Fruit fly (Drosophila melanogaster) whole organism, larva: ENCODE measurements around the gene CG7742.
A peak's percentile ranks its signal among the peaks of the same experiment; 100 is the strongest.

ENCODE experiments used
- noc ChIP-seq: fragments of 200-800 bp; sonication (Bioruptor generic); optimal IDR thresholded peaks from 3 replicates; lab custom pipeline; 2019; ENCODE audit warnings: missing biosample characterization, mild to moderate bottlenecking, missing genetic modification characterization, moderate library complexity

Gene CG7742

DNA sequence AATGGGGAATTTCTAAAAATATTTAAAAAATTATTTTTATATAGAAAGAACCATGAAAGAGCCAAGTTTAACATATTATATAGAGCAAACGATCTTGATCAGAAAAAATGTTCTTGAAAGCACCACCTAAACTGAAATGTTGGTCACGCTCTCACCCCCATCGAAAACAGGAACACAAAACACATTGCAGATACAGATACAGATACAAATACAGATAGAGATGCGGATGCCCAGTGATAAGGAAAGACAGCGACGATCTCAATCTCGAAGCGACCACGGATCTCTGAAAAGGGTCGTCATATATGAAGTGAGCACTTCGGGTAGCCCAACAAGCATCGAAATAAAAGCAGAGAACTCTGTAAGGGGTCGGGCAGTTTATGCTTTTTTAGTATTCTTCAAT, 32.5 kb upstream of the CG7742 start:
- no peak for TF ChIP-seq noc

DNA sequence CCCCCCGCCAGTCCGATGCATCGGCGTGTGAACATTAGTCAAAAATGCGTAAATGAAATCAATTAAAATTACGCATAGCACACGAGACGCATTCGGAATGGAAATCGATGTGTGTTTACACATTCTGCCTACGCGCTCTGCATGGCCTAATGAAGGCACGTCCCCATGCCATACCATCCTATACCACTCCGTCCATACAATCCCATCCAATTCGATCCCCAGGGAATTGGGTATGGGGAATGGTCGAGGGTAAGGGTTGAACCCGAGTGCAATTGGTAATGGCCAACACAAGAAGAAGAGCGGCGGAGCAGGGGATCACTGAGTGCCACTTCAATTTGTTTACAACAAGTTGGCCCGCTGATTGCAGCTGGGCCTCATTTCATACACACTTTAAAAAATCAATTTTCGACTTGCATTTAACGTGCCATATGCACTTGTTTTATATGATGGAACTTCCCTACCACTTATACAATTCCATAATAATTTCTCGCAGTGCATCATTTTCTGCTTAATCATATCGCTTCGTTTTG, 30.5 kb upstream of the CG7742 start:
- no peak for TF ChIP-seq noc

DNA sequence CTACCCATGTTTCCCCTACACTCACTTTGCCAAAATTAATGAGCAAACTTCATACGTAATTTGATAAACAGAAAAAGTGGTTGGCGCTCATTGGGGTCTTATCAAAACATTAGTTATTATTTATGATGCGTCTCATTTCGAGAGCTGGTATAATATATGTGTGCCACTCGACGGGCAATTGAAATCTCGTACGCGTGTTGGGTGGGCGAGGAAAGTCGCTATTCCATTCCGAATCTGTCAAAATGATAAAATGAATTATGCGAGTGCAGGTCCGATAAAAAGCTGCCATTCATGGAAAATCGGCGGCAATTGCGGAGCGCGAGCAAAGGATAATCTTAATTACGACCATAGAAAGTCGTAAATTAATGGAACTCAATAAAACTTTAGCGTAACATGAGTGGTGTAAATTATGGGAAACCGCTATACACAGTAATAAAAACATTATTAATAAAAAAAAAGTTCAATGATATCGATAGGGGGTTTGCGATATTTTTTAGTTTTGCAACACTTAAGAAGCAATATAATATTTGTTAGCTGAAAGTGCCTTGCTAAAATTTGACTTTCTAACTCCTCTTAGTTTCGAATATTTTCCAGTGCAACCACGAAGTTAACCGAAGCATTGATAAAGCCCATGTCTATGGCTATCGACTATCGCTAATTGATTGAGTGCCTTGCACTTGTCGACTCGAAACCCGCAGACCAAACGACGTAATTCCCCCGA, 27.5 kb upstream of the CG7742 start:
- TF ChIP-seq noc, result peak; percentile 92

DNA sequence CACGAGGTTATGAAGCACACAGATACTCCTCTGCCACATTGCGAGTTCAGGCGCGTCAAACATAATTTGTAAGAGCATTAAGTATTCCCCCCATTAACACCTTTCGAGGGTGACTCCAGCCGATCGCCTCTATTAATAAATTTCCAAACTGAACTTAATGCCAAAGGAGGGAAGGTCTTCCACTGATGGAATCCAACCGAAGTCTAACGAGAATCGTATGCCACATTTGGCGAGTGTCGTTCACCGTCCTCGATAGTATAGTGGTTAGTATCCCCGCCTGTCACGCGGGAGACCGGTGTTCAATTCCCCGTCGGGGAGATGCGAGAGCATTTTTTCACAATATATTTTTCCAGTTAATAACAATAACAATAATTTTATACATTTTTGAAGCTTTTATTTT, 25.6 kb upstream of the CG7742 start:
- no peak for TF ChIP-seq noc

DNA sequence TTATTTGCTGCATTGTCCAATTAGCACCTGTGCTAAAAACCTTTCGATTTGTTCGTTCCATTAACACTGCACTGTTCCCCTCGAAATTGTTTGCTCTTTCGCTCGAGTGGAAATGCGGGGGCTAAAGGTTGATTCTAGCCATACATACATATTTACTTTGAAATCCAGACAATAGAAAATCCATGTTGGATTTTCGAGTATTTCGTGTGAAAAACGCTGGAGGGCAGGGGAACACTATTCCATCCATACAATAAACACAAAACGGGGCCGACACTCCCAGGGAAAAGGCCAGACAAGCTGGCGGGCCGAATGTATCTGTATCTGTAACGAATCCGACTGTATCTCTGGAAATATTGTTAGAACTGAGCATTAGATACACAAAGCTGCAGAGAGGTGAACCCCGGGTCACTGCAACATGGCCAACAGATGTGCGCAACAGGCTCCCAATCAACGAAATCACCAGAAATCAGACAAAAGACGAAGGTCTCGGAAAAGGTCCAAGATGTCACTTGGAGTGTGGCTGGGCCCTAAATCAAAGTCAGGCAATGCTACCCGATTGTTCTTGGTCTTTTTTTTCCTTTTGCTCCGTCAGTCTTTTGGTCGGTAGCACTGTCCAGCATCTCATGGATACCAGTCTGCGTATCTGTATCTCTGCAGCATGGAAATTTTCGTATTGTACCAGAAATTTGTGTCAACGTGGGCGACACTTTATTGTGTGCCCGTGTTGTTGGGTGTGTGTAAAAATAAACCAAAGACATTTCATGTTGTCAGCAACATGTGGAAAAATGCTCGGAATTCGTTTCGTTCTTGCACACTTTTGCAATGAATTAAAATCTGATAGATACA, 24.8 kb upstream of the CG7742 start:
- TF ChIP-seq noc, result no peak

DNA sequence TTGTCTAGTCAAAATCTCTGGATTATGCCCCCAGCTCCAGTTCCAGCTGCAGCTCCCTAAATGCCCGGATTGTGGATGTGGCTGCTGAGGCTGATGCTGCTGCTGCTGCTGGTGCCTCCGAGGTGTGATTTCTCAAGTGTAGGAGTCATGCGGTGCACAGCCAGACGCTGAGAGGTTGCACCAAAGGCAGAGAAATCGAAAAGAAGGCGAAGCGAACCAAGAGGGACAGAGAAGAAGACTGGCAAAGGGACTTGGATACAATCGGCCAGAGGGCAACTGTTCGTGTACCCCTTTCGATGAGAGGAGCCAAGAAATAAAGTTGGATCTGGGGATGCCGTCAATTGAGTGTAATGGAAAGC, 23.7 kb upstream of the CG7742 start:
- TF ChIP-seq noc, result no peak

DNA sequence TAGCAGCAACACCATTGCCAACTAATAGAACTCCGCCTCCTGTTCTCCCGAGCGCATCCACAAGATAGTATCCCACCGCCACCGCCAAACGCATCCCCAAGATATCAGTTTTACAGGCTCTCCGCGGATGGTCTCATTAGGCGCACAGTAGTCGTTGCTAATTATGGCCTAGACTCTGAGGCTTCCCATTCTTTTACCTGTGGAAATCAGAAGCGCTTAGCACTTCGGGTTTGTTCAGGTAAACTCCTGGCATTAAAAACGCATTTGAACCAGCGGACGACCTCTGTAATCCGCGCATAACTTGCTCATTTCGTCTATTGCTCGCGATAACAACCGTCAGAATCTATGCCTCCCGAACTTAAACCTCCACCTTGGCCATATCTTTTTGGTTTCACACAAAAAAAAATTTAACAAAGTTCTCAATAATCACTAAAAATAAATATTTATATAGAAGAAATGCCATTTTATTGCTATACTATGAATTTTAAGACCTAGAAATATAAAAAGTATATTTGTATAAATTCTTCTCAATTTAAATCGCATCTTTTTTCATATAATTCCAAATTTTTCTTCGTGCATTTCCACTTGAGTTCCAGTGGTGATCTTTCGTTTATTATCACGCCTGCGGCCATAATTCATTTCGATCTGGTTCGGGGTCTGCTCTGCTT, 23.2 kb upstream of the CG7742 start:
- peak; percentile 35 for TF ChIP-seq noc

DNA sequence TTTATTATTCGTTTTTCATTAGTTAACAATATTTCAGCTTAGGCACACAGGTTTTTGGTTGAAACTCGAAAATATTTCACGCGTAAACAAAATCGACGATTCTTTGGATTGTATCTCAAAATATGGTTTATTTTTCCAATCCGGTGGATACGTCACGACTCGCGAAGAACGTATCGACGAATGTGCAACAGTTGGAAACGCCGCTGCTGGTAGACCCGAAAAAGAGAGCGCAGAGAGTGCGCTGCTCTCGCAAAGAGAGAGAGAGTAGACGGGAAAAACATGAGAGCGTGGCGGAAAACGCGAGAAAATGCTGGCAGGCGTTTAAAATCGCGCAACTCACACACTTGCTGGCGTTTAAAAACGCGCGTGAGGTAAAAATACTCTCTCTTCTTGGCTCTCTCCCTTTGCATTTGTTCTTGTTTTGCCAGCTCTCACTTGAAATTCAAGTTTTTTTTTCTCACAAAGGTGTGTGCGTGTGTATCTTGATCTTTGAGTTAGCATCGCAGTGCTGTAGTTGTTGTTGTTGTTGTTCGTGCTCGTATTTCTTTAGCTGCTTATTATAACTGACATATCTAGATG, 22.4 kb upstream of the CG7742 start:
- TF ChIP-seq noc, result peak; percentile 13

- TF ChIP-seq noc, result no peak
These were observed 21.5 kb upstream of the CG7742 start for dm6 chr2L:5236346-5236809.

DNA sequence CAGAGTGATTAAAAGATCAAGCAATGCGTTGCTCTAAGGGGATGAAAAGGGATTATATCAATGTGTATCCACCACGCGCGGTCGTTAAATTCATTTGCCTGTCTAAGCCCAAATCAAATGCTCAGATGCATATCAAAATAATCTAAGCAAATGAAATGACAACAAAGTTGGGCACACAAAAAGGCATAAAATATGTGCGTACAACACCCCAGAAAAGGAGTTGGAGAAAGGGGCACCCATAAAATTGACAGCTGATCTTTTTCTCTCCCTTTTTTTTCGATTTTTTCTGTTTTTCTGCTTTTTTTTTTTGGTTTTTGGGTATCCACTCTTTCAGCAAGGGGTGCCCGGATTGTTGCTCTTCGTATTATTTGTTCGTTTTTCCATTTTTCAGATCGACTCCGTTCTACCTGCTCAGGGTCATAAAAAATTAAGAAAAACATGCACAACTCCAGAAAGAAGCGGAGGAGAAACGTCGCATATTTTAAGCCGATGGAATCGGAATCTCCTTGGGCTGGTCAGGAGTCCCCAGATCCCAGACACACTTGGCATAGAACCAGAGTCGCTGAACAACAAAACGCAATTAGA, 19.9 kb upstream of the CG7742 start:
- no peak for TF ChIP-seq noc

DNA sequence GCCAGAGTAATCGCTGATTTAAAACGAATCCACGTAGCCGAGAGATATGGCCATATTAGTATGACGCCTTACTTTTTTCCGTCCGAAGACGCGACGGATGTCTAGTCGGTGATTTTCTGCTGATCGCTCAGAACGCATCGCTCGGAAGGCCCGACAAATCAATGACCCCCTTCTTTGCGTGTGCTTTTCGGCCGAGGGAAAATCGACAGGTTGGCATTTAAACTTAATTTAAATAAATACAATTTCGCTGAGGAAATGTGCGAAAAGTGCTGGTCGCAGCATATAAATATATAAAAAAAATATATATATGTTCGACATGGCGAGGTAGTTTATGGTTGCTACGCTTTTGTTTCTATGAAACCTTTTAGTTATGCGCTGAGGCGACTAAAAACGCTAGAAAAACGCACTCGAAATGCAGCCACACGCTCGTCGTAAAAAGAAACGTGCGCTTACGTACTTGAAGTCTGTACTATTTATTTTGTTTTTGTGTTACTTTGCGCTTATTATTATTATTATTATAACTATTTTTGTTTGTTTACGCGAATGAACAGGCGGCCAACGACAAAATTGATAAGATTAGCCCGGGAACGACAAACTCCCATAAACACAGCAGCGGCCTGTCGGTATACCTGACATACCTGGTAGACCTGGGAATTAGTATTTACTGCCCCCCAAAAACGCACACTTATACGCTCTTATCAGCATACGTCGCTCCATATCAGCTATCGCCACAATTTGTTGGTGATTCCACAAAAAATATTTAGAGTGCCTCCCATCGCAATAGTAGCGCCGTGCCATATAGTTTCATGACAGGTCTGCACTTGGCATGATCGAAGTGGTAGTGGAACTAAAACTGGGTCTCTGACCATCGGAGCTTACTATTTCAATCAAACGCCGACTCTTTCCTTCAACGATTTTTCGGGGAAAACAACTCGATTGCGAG, 18.4 kb upstream of the CG7742 start:
- TF ChIP-seq noc, result peak; percentile 95

DNA sequence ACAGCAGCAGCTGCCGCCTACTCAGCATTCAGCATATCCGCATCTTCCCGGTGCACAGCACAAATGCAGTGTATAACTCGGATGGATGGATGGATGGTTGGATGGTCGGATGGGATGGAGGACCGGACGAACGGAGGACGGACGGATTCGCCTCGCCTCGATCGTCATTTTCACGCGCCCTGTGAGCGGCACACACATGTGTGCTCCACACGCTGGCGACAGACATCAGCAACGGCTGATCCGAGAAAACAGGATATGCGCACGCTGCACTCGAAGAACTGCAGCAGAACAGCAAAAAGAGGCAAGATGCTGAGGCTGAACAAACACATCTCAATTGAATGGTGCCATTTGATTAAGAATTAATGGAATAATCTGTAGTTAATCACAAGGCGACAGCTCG, 17.3 kb upstream of the CG7742 start:
- no peak for TF ChIP-seq noc

DNA sequence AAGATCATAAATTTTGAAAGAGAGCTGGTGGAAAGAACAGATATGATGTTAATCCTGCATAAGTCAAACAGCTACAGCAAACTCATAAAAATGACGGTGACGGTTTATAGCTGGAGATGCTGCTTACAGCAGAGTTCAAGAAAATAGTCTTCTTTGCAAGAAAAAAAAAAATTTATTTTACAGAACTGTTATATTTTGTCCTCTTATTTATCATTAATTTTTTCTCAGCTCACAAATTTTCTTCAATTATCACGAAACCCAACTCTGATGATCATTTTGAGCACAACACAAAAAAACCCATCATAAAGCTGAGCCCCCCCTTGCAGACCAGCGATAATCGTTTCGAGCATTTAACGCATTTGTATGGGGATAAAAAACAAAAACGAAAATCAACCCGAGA, 16.6 kb upstream of the CG7742 start:
- TF ChIP-seq noc, result no peak

dm6 chr2L:5230772-5231171, 15.9 kb upstream of the CG7742 start:
- no peak for TF ChIP-seq noc

dm6 chr2L:5229735-5230347, 15.0 kb upstream of the CG7742 start:
- no peak for TF ChIP-seq noc
